Worm (Caenorhabditis elegans): ENCODE measurements around the gene citk-2.

citk-2 gene

DNA sequence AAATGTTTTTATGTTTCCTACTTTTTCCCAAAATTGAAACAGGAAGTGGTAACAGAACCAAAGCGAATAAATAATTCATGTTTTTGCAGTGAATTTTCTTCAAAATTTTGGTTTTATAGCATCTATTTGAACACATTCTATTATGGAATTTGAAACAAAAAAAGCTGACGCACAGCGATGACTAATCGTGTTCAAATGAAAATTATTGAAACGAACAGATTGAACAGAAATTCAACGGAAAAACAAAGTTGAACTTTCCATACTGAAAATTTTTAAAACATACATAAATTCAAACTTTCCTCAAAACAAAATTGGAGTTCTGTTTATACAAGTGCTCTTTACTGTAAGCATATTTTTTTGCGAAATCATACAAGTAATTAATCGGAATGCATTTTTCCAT is 12.7 kb downstream of the citk-2 start, which contains the start of gene F59A6.12 (continued):
- TF ChIP-seq attf-6 (GFP tag; IDR thresholded peaks at IDR 0.05), result no peak

- TF ChIP-seq ceh-91 (GFP tag; IDR thresholded peaks at IDR 0.05) (no peak), F57A8.1 (GFP tag; optimal IDR thresholded peaks at IDR 0.05) (no peak), attf-6 (GFP tag; IDR thresholded peaks at IDR 0.05) (no peak), tlf-1 (GFP tag; optimal IDR thresholded peaks at IDR 0.05) (no peak), ztf-28 (GFP tag; IDR thresholded peaks at IDR 0.05) (no peak), dpff-1 (tag; optimal IDR thresholded peaks at IDR 0.05) (no peak), nfyb-1 (GFP tag; IDR thresholded peaks at IDR 0.05) (no peak), attf-3 (GFP tag; conservative IDR thresholded peaks at IDR 0.05) (no peak), lsl-1 (GFP tag; optimal IDR thresholded peaks at IDR 0.05) (no peak), egl-18 (GFP tag; IDR thresholded peaks at IDR 0.05) (no peak), B0261.1 (tag; optimal IDR thresholded peaks at IDR 0.05) (no peak), lin-26 (GFP tag; IDR thresholded peaks at IDR 0.05) (no peak), F57C9.4 (tag; optimal IDR thresholded peaks at IDR 0.05) (no peak), B0019.2 (GFP tag; conservative IDR thresholded peaks at IDR 0.05) (no peak), Y56A3A.18 (GFP tag; IDR thresholded peaks at IDR 0.05) (no peak)
These were observed 15.1 kb downstream of the citk-2 start, which contains the start of gene F59A6.2 for ce11 chrII:5014399-5014798. F59A6.2 (plus strand) TSS chrII:5014699.

DNA sequence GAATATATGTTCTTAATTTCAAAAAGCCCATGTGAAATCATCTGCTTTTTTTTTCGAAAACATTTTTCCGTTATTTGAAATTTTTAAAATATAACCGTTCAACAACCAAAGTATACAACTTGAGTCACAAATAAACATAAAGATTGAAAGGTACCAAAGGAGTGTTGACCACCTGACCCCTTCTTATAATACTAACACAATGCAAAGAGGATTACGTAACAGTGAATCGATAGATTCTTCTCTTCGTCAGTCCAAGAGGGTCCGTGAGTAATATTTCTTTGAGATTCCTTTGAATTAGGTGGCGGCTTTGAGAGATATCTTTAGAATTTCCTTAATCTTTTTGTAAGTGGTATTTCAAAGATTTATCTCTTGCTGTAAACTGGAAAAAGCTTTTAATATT is 16.8 kb downstream of the citk-2 start:
- no peak for TF ChIP-seq let-607 (tag; optimal IDR thresholded peaks at IDR 0.05)
- no peak for TF ChIP-seq akir-1 (GFP tag; optimal IDR thresholded peaks at IDR 0.05)
- no peak for TF ChIP-seq ceh-40 (GFP tag; IDR thresholded peaks at IDR 0.05)
- no peak for TF ChIP-seq hsf-1 (GFP tag; IDR thresholded peaks at IDR 0.05)
- TF ChIP-seq madf-10 (tag; optimal IDR thresholded peaks at IDR 0.05), result no peak
- no peak for TF ChIP-seq hmg-20 (GFP tag; IDR thresholded peaks at IDR 0.05)

DNA sequence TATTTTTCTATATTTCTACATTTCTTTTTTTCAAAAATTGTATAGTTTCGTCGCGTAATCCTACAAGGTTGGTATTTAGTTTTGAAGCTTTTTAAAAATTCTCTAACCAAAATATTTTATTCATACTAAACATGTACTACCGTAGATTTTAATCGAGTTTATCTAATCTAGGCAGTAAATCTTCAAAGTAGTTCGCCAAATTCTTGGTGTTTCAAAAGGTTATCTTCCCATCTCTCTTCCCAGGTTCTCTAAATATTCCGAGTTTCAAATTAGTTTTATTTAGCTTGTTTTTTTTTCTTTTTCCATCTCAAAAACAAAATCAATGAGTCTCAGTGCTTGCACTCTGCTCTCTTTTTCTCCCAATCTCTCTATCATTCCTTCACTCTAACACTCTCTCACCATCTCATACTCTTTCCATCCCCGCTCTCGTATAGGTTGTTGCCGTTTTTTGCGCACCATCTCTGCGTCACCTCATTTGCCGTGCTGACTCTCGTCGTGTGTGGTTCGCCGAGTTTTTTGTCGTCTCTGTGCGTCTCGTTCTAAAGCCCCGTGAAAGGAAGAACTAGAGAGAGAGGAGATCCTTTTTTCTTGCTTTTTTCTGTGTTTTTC is 17.8 kb downstream of the citk-2 start:
- TF ChIP-seq ama-1 (optimal IDR thresholded peaks at IDR 0.05), result no peak
- TF ChIP-seq ama-1 (GFP tag; optimal IDR thresholded peaks at IDR 0.05), result no peak
- peak; percentile 59 for TF ChIP-seq K12H6.12 (tag; optimal IDR thresholded peaks at IDR 0.05)
- TF ChIP-seq nhr-90 (tag; optimal IDR thresholded peaks at IDR 0.05), result no peak
- TF ChIP-seq mcd-1 (GFP tag; IDR thresholded peaks at IDR 0.05), result peak; percentile 56
- TF ChIP-seq die-1 (tag; optimal IDR thresholded peaks at IDR 0.05), result no peak
- TF ChIP-seq sptf-2 (GFP tag; optimal IDR thresholded peaks at IDR 0.05), result no peak
- no peak for TF ChIP-seq egl-44 (GFP tag; IDR thresholded peaks at IDR 0.05)
- TF ChIP-seq F23B12.7 (tag; optimal IDR thresholded peaks at IDR 0.05; ENCODE audit: insufficient read depth), result no peak
- no peak for TF ChIP-seq nhr-27 (tag; optimal IDR thresholded peaks at IDR 0.05)
- no peak for TF ChIP-seq lag-1 (GFP tag; IDR thresholded peaks at IDR 0.05)
- no peak for TF ChIP-seq F57A8.1 (GFP tag; optimal IDR thresholded peaks at IDR 0.05)
- TF ChIP-seq unc-130 (GFP tag; optimal IDR thresholded peaks at IDR 0.05), result no peak
- TF ChIP-seq F49E8.2 (tag; optimal IDR thresholded peaks at IDR 0.05; ENCODE audit: insufficient read depth), result no peak
- peak; percentile 60 for TF ChIP-seq dox-1 (GFP tag; IDR thresholded peaks at IDR 0.05)
- peak; percentile 63 for TF ChIP-seq attf-5 (GFP tag; optimal IDR thresholded peaks at IDR 0.05)
- no peak for TF ChIP-seq fkh-3 (tag; optimal IDR thresholded peaks at IDR 0.05)
- TF ChIP-seq unc-62 (GFP tag; optimal IDR thresholded peaks at IDR 0.05), result no peak
- TF ChIP-seq cebp-1 (GFP tag; IDR thresholded peaks at IDR 0.05), result no peak
- TF ChIP-seq cebp-1 (tag; optimal IDR thresholded peaks at IDR 0.05), result peak; percentile 66
- TF ChIP-seq tbp1 (GFP tag; optimal IDR thresholded peaks at IDR 0.05), result no peak
- no peak for TF ChIP-seq F33H1.4 (GFP tag; IDR thresholded peaks at IDR 0.05)
- no peak for TF ChIP-seq nhr-179 (tag; optimal IDR thresholded peaks at IDR 0.05)
- TF ChIP-seq C17E4.6 (GFP tag; IDR thresholded peaks at IDR 0.05), result no peak
- TF ChIP-seq pha-4 (tag; optimal IDR thresholded peaks at IDR 0.05), result no peak

Measured in whole organism, young adult.